Worm (Caenorhabditis elegans) whole organism, L2 larva: Measurements from ENCODE around the gene nhr-126.

Experiments
- F13H6.1 ChIP-seq: sonication (generic microtip); optimal IDR thresholded peaks from 2 replicates; lab custom pipeline; 2016; ENCODE audit warnings: missing genetic modification characterization, missing compliant biosample characterization
- ama-1 ChIP-seq: fragments of 150-350 bp; optimal IDR thresholded peaks from 2 replicates; lab custom pipeline; 2018; ENCODE audit warnings: inconsistent platforms
- egl-27 ChIP-seq: sonication (generic microtip); optimal IDR thresholded peaks from 3 replicates; lab custom pipeline; 2017; ENCODE audit warnings: missing biosample characterization, missing genetic modification reagents, missing genetic modification characterization
- elt-1 ChIP-seq: fragments of 150-350 bp; optimal IDR thresholded peaks from 2 replicates; lab custom pipeline; 2014; ENCODE audit warnings: missing biosample characterization, missing genetic modification characterization
- nhr-77 ChIP-seq: fragments of 150-350 bp; optimal IDR thresholded peaks from 2 replicates; lab custom pipeline; 2014; ENCODE audit warnings: missing biosample characterization, missing genetic modification characterization
- peb-1 ChIP-seq: fragments of 150-350 bp; optimal IDR thresholded peaks from 2 replicates; lab custom pipeline; 2014; ENCODE audit warnings: missing biosample characterization, missing genetic modification characterization
- ztf-11 ChIP-seq: sonication (generic microtip); optimal IDR thresholded peaks from 2 replicates; lab custom pipeline; 2017; ENCODE audit warnings: missing biosample characterization, missing genetic modification characterization

- TF ChIP-seq nhr-77 (tag; lab: Kevin White, UChicago): no peak
- no peak for TF ChIP-seq elt-1 (tag; lab: Kevin White, UChicago)
- TF ChIP-seq peb-1 (tag; lab: Kevin White, UChicago): no peak
- TF ChIP-seq F13H6.1: no peak
- no peak for TF ChIP-seq ama-1 (lab: Kevin White, UChicago)
- TF ChIP-seq ztf-11 (tag; lab: Kevin White, UChicago): no peak
- TF ChIP-seq egl-27 (tag; lab: Kevin White, UChicago): no peak
These were observed 22.1 kb upstream of the nhr-126 start, which contains the start of gene svh-11 for ce11 chrV:2206801-2207200.
